Worm (Caenorhabditis elegans) whole organism, young adult: ENCODE results near the gene sre-53.
A peak's percentile ranks its signal among the peaks of the same experiment; 100 is the strongest.

Source experiments
- B0035.1 ChIP-seq: sonication (generic microtip); optimal IDR thresholded peaks from 2 replicates; lab custom pipeline; 2016; ENCODE audit warnings: missing genetic modification characterization, mild to moderate bottlenecking, missing compliant biosample characterization, missing genotype, missing genetic modification reagents
- B0261.1 ChIP-seq: sonication (generic microtip); optimal IDR thresholded peaks from 2 replicates; lab custom pipeline; 2016; ENCODE audit warnings: mild to moderate bottlenecking, missing genetic modification characterization, moderate library complexity, missing compliant biosample characterization
- B0336.3 ChIP-seq: fragments of 200-800 bp; sonication (Bioruptor generic); IDR thresholded peaks from 2 replicates; pipeline ENCODE4 v1.3.6; 2022; ENCODE audit warnings: missing genetic modification characterization, missing compliant biosample characterization
- F23B12.7 ChIP-seq: sonication (generic microtip); optimal IDR thresholded peaks from 2 replicates; lab custom pipeline; 2017; ENCODE audit warnings: missing genetic modification characterization, mild to moderate bottlenecking, missing compliant biosample characterization, antibody characterized with exemption, moderate library complexity; ENCODE audit not compliant: insufficient read depth
- F33H1.4 ChIP-seq: fragments of 200-800 bp; sonication (Bioruptor generic); IDR thresholded peaks from 2 replicates; pipeline ENCODE4 v1.3.6; 2022; ENCODE audit warnings: missing genetic modification reagents, missing genetic modification characterization, missing compliant biosample characterization
- F39B2.1 ChIP-seq: fragments of 200-800 bp; sonication (Bioruptor generic); IDR thresholded peaks from 2 replicates; pipeline ENCODE4 v1.3.6; 2022; ENCODE audit warnings: missing genetic modification reagents, missing genetic modification characterization, missing compliant biosample characterization
- F49E8.2 ChIP-seq: sonication (generic microtip); optimal IDR thresholded peaks from 3 replicates; lab custom pipeline; 2017; ENCODE audit warnings: missing genetic modification characterization, mild to moderate bottlenecking, missing compliant biosample characterization, antibody characterized with exemption, moderate library complexity; ENCODE audit not compliant: insufficient read depth
- F57A8.1 ChIP-seq: fragments of 200-800 bp; sonication (Bioruptor generic); optimal IDR thresholded peaks from 2 replicates; lab custom pipeline; 2018; ENCODE audit warnings: mild to moderate bottlenecking, missing genetic modification characterization, moderate library complexity, missing compliant biosample characterization
- F57C9.4 ChIP-seq: sonication (generic microtip); optimal IDR thresholded peaks from 2 replicates; lab custom pipeline; 2017; ENCODE audit warnings: mild to moderate bottlenecking, missing genetic modification characterization, missing compliant biosample characterization
- T07F8.4 ChIP-seq: sonication (generic microtip); optimal IDR thresholded peaks from 2 replicates; lab custom pipeline; 2016; ENCODE audit warnings: mild to moderate bottlenecking, missing genetic modification characterization, moderate library complexity, missing compliant biosample characterization
- Y53G8AR.9 ChIP-seq: fragments of 200-800 bp; sonication (Bioruptor generic); conservative IDR thresholded peaks from 2 replicates; pipeline ENCODE4 v1.3.6; 2022; ENCODE audit warnings: missing genetic modification reagents, missing genetic modification characterization, missing compliant biosample characterization
- ZK185.1 ChIP-seq: sonication (generic microtip); optimal IDR thresholded peaks from 2 replicates; lab custom pipeline; 2016; ENCODE audit warnings: mild to moderate bottlenecking, missing genetic modification characterization, missing compliant biosample characterization; ENCODE audit not compliant: poor library complexity, severe bottlenecking
- akir-1 ChIP-seq: fragments of 200-800 bp; sonication (Bioruptor generic); optimal IDR thresholded peaks from 2 replicates; lab custom pipeline; 2018; ENCODE audit warnings: mild to moderate bottlenecking, missing genetic modification characterization, moderate library complexity, missing compliant biosample characterization
- ama-1 ChIP-seq, 3 experiments: fragments of 150-350 bp in 1 of 3; sonication (generic microtip) in 2 of 3; optimal IDR thresholded peaks; 2 replicates each; lab custom pipeline; 2014 to 2018; ENCODE audit warnings: missing biosample characterization in 2 of 3, missing genetic modification characterization in 2 of 3, missing genetic modification reagents in 2 of 3
- aptf-3 ChIP-seq: fragments of 200-800 bp; sonication (Bioruptor generic); IDR thresholded peaks from 2 replicates; pipeline ENCODE4 v1.3.6; 2022; ENCODE audit warnings: missing genetic modification characterization, missing compliant biosample characterization
- attf-6 ChIP-seq: fragments of 200-800 bp; sonication (Bioruptor generic); IDR thresholded peaks from 2 replicates; pipeline ENCODE4 v1.3.6; 2022; ENCODE audit warnings: missing genetic modification reagents, missing genetic modification characterization, missing compliant biosample characterization
- cebp-1 ChIP-seq, 2 experiments: fragments of 200-800 bp in 1 of 2; sonication (Bioruptor generic) in 1 of 2; sonication (generic microtip) in 1 of 2; IDR thresholded peaks in 1 of 2; optimal IDR thresholded peaks in 1 of 2; 2 replicates each; pipeline versions ENCODE4 v1.3.6 to Lab custom; 2017 to 2022; ENCODE audit warnings: missing compliant biosample characterization in 2 of 2, missing genetic modification characterization in 2 of 2, mild to moderate bottlenecking in 1 of 2, missing genetic modification reagents in 1 of 2, moderate library complexity in 1 of 2
- cebp-2 ChIP-seq: fragments of 200-800 bp; sonication (Bioruptor generic); IDR thresholded peaks from 2 replicates; pipeline ENCODE4 v1.3.6; 2022; ENCODE audit warnings: missing genetic modification characterization, missing compliant biosample characterization
- ceh-27 ChIP-seq: fragments of 200-800 bp; sonication (Bioruptor generic); optimal IDR thresholded peaks from 2 replicates; lab custom pipeline; 2018; ENCODE audit warnings: mild to moderate bottlenecking, missing genetic modification characterization, moderate library complexity, missing compliant biosample characterization
- ceh-58 ChIP-seq: fragments of 200-800 bp; sonication (Bioruptor generic); IDR thresholded peaks from 2 replicates; pipeline ENCODE4 v1.3.6; 2022; ENCODE audit warnings: missing genetic modification characterization, missing compliant biosample characterization
- ceh-91 ChIP-seq: fragments of 200-800 bp; sonication (Bioruptor generic); IDR thresholded peaks from 2 replicates; pipeline ENCODE4 v1.3.6; 2022; ENCODE audit warnings: missing genetic modification reagents, missing genetic modification characterization, missing compliant biosample characterization
- chd-7 ChIP-seq: sonication (generic microtip); optimal IDR thresholded peaks from 2 replicates; lab custom pipeline; 2016; ENCODE audit warnings: mild to moderate bottlenecking, missing genetic modification characterization, moderate library complexity, missing compliant biosample characterization
- dpl-1 ChIP-seq: fragments of 150-350 bp; optimal IDR thresholded peaks from 2 replicates; lab custom pipeline; 2014; ENCODE audit warnings: missing biosample characterization, missing genetic modification reagents, missing genetic modification characterization
- efl-1 ChIP-seq: fragments of 150-350 bp; optimal IDR thresholded peaks from 2 replicates; lab custom pipeline; 2014; ENCODE audit warnings: missing biosample characterization, missing genetic modification reagents, missing genetic modification characterization
- ets-4 ChIP-seq: fragments of 200-800 bp; sonication (Bioruptor generic); optimal IDR thresholded peaks from 2 replicates; lab custom pipeline; 2018; ENCODE audit warnings: mild to moderate bottlenecking, missing genetic modification characterization, missing compliant biosample characterization
- gei-17 ChIP-seq: fragments of 200-800 bp; sonication (Bioruptor generic); optimal IDR thresholded peaks from 2 replicates; lab custom pipeline; 2018; ENCODE audit warnings: mild to moderate bottlenecking, missing genetic modification characterization, missing compliant biosample characterization
- hlh-12 ChIP-seq: sonication (generic microtip); optimal IDR thresholded peaks from 2 replicates; lab custom pipeline; 2016; ENCODE audit warnings: missing genetic modification characterization, missing compliant biosample characterization
- hmg-1.2 ChIP-seq: fragments of 200-800 bp; sonication (Bioruptor generic); IDR thresholded peaks from 2 replicates; pipeline ENCODE4 v1.3.6; 2022; ENCODE audit warnings: missing genetic modification reagents, missing genetic modification characterization, missing compliant biosample characterization
- hmg-20 ChIP-seq: fragments of 200-800 bp; sonication (Bioruptor generic); IDR thresholded peaks from 2 replicates; pipeline ENCODE4 v1.3.6; 2022; ENCODE audit warnings: missing genetic modification reagents, missing genetic modification characterization, missing compliant biosample characterization
- lin-35 ChIP-seq, 3 experiments: fragments of 150-350 bp in 2 of 3; sonication (generic microtip) in 1 of 3; optimal IDR thresholded peaks; 2 replicates each; lab custom pipeline; 2014 to 2018; ENCODE audit warnings: missing biosample characterization in 3 of 3, missing genetic modification characterization in 3 of 3, missing genetic modification reagents in 3 of 3
- lsl-1 ChIP-seq: fragments of 200-800 bp; sonication (Bioruptor generic); optimal IDR thresholded peaks from 2 replicates; lab custom pipeline; 2018; ENCODE audit warnings: mild to moderate bottlenecking, missing genetic modification characterization, moderate library complexity, missing compliant biosample characterization
- madf-10 ChIP-seq: sonication (generic microtip); optimal IDR thresholded peaks from 2 replicates; lab custom pipeline; 2016; ENCODE audit warnings: mild to moderate bottlenecking, missing genetic modification characterization, missing compliant biosample characterization
- mcd-1 ChIP-seq: fragments of 200-800 bp; sonication (Bioruptor generic); IDR thresholded peaks from 2 replicates; pipeline ENCODE4 v1.3.6; 2022; ENCODE audit warnings: missing genetic modification reagents, missing genetic modification characterization, missing compliant biosample characterization
- mxl-1 ChIP-seq: sonication (generic microtip); optimal IDR thresholded peaks from 2 replicates; lab custom pipeline; 2016; ENCODE audit warnings: missing genetic modification characterization, missing compliant biosample characterization
- nfyb-1 ChIP-seq: fragments of 200-800 bp; sonication (Bioruptor generic); IDR thresholded peaks from 2 replicates; pipeline ENCODE4 v1.3.6; 2022; ENCODE audit warnings: missing genetic modification reagents, missing genetic modification characterization, missing compliant biosample characterization
- nhr-90 ChIP-seq: sonication (generic microtip); optimal IDR thresholded peaks from 2 replicates; lab custom pipeline; 2016; ENCODE audit warnings: missing genotype, mild to moderate bottlenecking, missing genetic modification characterization, missing compliant biosample characterization
- pbrm-1 ChIP-seq: fragments of 200-800 bp; sonication (Bioruptor generic); IDR thresholded peaks from 2 replicates; pipeline ENCODE4 v1.3.6; 2022; ENCODE audit warnings: missing genetic modification reagents, missing genetic modification characterization, missing compliant biosample characterization
- rec-8 ChIP-seq, 2 experiments: sonication (generic microtip); optimal IDR thresholded peaks; 2 replicates each; lab custom pipeline; 2016; ENCODE audit warnings: mild to moderate bottlenecking in 2 of 2, missing genetic modification characterization in 2 of 2, missing genetic modification reagents in 2 of 2, missing genotype in 2 of 2, missing biosample characterization in 1 of 2, missing compliant biosample characterization in 1 of 2, moderate library complexity in 1 of 2
- snpc-4 ChIP-seq, 5 experiments: fragments of 150-350 bp in 1 of 5; sonication (generic microtip) in 4 of 5; optimal IDR thresholded peaks; 2 replicates each; lab custom pipeline; 2014 to 2018; ENCODE audit warnings: missing genetic modification characterization in 5 of 5, missing biosample characterization in 3 of 5, antibody characterized with exemption in 2 of 5, mild to moderate bottlenecking in 2 of 5, missing compliant biosample characterization in 2 of 5, missing genotype in 2 of 5, moderate library complexity in 2 of 5, missing genetic modification reagents in 1 of 5
- somi-1 ChIP-seq: fragments of 200-800 bp; sonication (Bioruptor generic); optimal IDR thresholded peaks from 2 replicates; lab custom pipeline; 2018; ENCODE audit warnings: mild to moderate bottlenecking, missing genetic modification characterization, missing compliant biosample characterization
- tlf-1 ChIP-seq: fragments of 200-800 bp; sonication (Bioruptor generic); optimal IDR thresholded peaks from 2 replicates; lab custom pipeline; 2018; ENCODE audit warnings: mild to moderate bottlenecking, missing genetic modification characterization, missing compliant biosample characterization
- unc-130 ChIP-seq: sonication (generic microtip); optimal IDR thresholded peaks from 2 replicates; lab custom pipeline; 2016; ENCODE audit warnings: missing genetic modification reagents, missing genetic modification characterization, missing compliant biosample characterization
- unc-62 ChIP-seq: fragments of 150-350 bp; optimal IDR thresholded peaks from 2 replicates; lab custom pipeline; 2014; ENCODE audit warnings: missing biosample characterization, missing genetic modification reagents, missing genetic modification characterization
- ztf-26 ChIP-seq: sonication (generic microtip); optimal IDR thresholded peaks from 2 replicates; lab custom pipeline; 2017; ENCODE audit warnings: missing genetic modification characterization, missing compliant biosample characterization

Gene sre-53

DNA sequence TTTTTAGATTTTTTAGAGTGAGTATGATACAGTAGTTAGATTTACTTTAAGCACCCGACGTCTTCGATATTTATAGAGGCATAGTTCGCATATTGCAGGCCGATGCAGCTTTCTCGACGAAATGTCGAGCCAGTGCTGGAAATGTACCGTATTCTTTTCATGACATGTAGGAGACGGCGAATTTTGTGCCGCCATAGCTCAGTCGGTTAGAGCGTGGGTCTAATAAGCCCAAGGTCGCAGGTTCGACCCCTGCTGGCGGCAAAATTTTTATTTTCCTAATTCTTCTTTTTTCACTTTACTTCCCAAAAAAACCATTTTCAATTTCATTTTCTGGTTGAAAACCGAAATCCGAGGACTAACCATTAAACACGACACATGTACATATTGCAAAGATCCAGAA, 39.1 kb upstream of the sre-53 start (continued):
- 0 out of 2 replicates have a peak, but pooled peaks have one; percentile 33 for TF ChIP-seq F33H1.4 (GFP tag; lab: Robert Waterston, UW)
- no peak for TF ChIP-seq F57C9.4
- TF ChIP-seq hmg-20 (GFP tag; lab: Robert Waterston, UW), result no peak
- no peak for TF ChIP-seq ama-1 (optimal IDR thresholded peaks at IDR 0.05; lab: Kevin White, UChicago)
- no peak for TF ChIP-seq ama-1 (GFP tag; optimal IDR thresholded peaks at IDR 0.05; lab: Kevin White, UChicago)
- TF ChIP-seq F23B12.7 (tag; lab: Kevin White, UChicago), result peak; percentile 56
- TF ChIP-seq cebp-1 (GFP tag; IDR thresholded peaks at IDR 0.05; lab: Robert Waterston, UW), result no peak
- peak; percentile 17 for TF ChIP-seq cebp-1 (tag; optimal IDR thresholded peaks at IDR 0.05; lab: Kevin White, UChicago)
- no peak for TF ChIP-seq snpc-4 (GFP tag; optimal IDR thresholded peaks at IDR 0.05; lab: Kevin White, UChicago)
- peak in 1 of 4 experiments; percentile 33 for TF ChIP-seq snpc-4 (tag; optimal IDR thresholded peaks at IDR 0.05; lab: Kevin White, UChicago)
- no peak for TF ChIP-seq madf-10 (tag; lab: Kevin White, UChicago)
- TF ChIP-seq cebp-2 (GFP tag; lab: Robert Waterston, UW), result no peak
- TF ChIP-seq F39B2.1, result no peak
- TF ChIP-seq rec-8 (tag; optimal IDR thresholded peaks at IDR 0.05; lab: Kevin White, UChicago), result no peak
- TF ChIP-seq ceh-27 (GFP tag; lab: Kevin White, UChicago), result no peak
- no peak for TF ChIP-seq hlh-12 (tag; lab: Kevin White, UChicago)
- TF ChIP-seq somi-1, result no peak
- TF ChIP-seq nhr-90, result peak; percentile 30
- no peak for TF ChIP-seq mcd-1 (GFP tag; lab: Robert Waterston, UW)
- TF ChIP-seq F49E8.2 (tag; lab: Kevin White, UChicago), result peak; percentile 19
- no peak for TF ChIP-seq T07F8.4
- TF ChIP-seq B0336.3 (GFP tag; lab: Robert Waterston, UW), result no peak
- TF ChIP-seq akir-1 (GFP tag; lab: Kevin White, UChicago), result no peak
- TF ChIP-seq ceh-58, result no peak
- TF ChIP-seq dpl-1, result no peak
- TF ChIP-seq gei-17 (GFP tag; lab: Kevin White, UChicago), result no peak
- TF ChIP-seq lsl-1, result peak; percentile 15
- no peak for TF ChIP-seq unc-62 (GFP tag; lab: Kevin White, UChicago)
- no peak for TF ChIP-seq lin-35 (GFP tag; optimal IDR thresholded peaks at IDR 0.05; lab: Kevin White, UChicago)
- no peak for TF ChIP-seq ceh-91 (GFP tag; lab: Robert Waterston, UW)
- TF ChIP-seq B0261.1 (tag; lab: Kevin White, UChicago), result peak; percentile 70
- TF ChIP-seq mxl-1 (tag; lab: Kevin White, UChicago), result no peak
- TF ChIP-seq F57A8.1 (GFP tag; lab: Kevin White, UChicago), result no peak
- TF ChIP-seq chd-7 (tag; lab: Kevin White, UChicago), result no peak
- no peak for TF ChIP-seq ets-4 (GFP tag; lab: Kevin White, UChicago)
- no peak for TF ChIP-seq attf-6 (GFP tag; lab: Robert Waterston, UW)
- no peak for TF ChIP-seq ztf-26 (tag; lab: Kevin White, UChicago)
- no peak for TF ChIP-seq tlf-1 (GFP tag; lab: Kevin White, UChicago)
- TF ChIP-seq Y53G8AR.9 (GFP tag; lab: Robert Waterston, UW), result no peak
- no peak for TF ChIP-seq unc-130 (GFP tag; lab: Kevin White, UChicago)
- TF ChIP-seq pbrm-1 (GFP tag; lab: Robert Waterston, UW), result no peak
- no peak for TF ChIP-seq B0035.1 (tag; lab: Kevin White, UChicago)
- no peak for TF ChIP-seq aptf-3 (GFP tag; lab: Robert Waterston, UW)
- TF ChIP-seq nfyb-1 (GFP tag; lab: Robert Waterston, UW), result peak; percentile 72; the same call in 1 of the 2 replicates
- TF ChIP-seq efl-1 (GFP tag; lab: Kevin White, UChicago), result no peak
- TF ChIP-seq hmg-1.2 (GFP tag; lab: Robert Waterston, UW), result peak; percentile 42; the same call in 1 of the 2 replicates
- TF ChIP-seq ZK185.1 (tag; lab: Kevin White, UChicago), result no peak
